Fruit fly (Drosophila melanogaster) whole organism, embryonic: Measurements from ENCODE around the gene CG42404.

ENCODE experiments used
- Abd-B ChIP-seq: fragments of 200-800 bp; sonication (Bioruptor generic); optimal IDR thresholded peaks from 2 replicates; lab custom pipeline; 2018; ENCODE audit warnings: missing biosample characterization, mild to moderate bottlenecking, missing genetic modification characterization, moderate library complexity
- Ada2b ChIP-seq: fragments of 200-800 bp; sonication (Bioruptor generic); IDR thresholded peaks from 2 replicates; pipeline ENCODE4 v1.3.6; 2022; ENCODE audit warnings: missing biosample characterization, missing genetic modification characterization
- C15 ChIP-seq: fragments of 200-800 bp; sonication (Bioruptor generic); IDR thresholded peaks from 3 replicates; pipeline ENCODE4 v1.3.6; 2022; ENCODE audit warnings: missing biosample characterization, missing genetic modification characterization
- CG10979 ChIP-seq: fragments of 200-800 bp; sonication (Bioruptor generic); optimal IDR thresholded peaks from 2 replicates; lab custom pipeline; 2018; ENCODE audit warnings: missing biosample characterization, mild to moderate bottlenecking, missing genetic modification characterization, moderate library complexity
- CG11247 ChIP-seq: fragments of 200-800 bp; sonication (Bioruptor generic); IDR thresholded peaks from 2 replicates; pipeline ENCODE4 v1.3.6; 2022; ENCODE audit warnings: missing biosample characterization, missing genetic modification characterization
- CG12391 ChIP-seq: fragments of 200-800 bp; sonication (Bioruptor generic); optimal IDR thresholded peaks from 3 replicates; lab custom pipeline; 2018; ENCODE audit warnings: missing biosample characterization, mild to moderate bottlenecking, missing genetic modification characterization, moderate library complexity
- CG14965 ChIP-seq: fragments of 200-800 bp; sonication (Bioruptor generic); optimal IDR thresholded peaks from 2 replicates; lab custom pipeline; 2016; ENCODE audit warnings: missing biosample characterization, missing genetic modification characterization, borderline replicate concordance
- CG15479 ChIP-seq: fragments of 200-800 bp; sonication (Bioruptor generic); optimal IDR thresholded peaks from 3 replicates; lab custom pipeline; 2019; ENCODE audit warnings: missing biosample characterization, mild to moderate bottlenecking, missing genetic modification characterization, moderate library complexity
- CG1603 ChIP-seq: fragments of 200-800 bp; sonication (Bioruptor generic); optimal IDR thresholded peaks from 2 replicates; lab custom pipeline; 2019; ENCODE audit warnings: missing biosample characterization, mild to moderate bottlenecking, missing genetic modification characterization, moderate library complexity
- CG1647 ChIP-seq: fragments of 200-800 bp; sonication (Bioruptor generic); optimal IDR thresholded peaks from 3 replicates; lab custom pipeline; 2016; ENCODE audit warnings: missing biosample characterization, missing genetic modification characterization
- CG17385 ChIP-seq: fragments of 200-800 bp; sonication (Bioruptor generic); optimal IDR thresholded peaks from 3 replicates; lab custom pipeline; 2018; ENCODE audit warnings: missing biosample characterization, mild to moderate bottlenecking, missing genetic modification characterization
- CG18619 ChIP-seq: fragments of 200-800 bp; sonication (Bioruptor generic); optimal IDR thresholded peaks from 3 replicates; lab custom pipeline; 2017; ENCODE audit warnings: missing biosample characterization, mild to moderate bottlenecking, missing genetic modification characterization
- CG32532 ChIP-seq: fragments of 200-800 bp; sonication (Bioruptor generic); IDR thresholded peaks from 2 replicates; pipeline ENCODE4 v1.3.6; 2022; ENCODE audit warnings: missing biosample characterization, missing genetic modification characterization
- CG3995 ChIP-seq: fragments of 200-800 bp; sonication (Bioruptor generic); optimal IDR thresholded peaks from 3 replicates; lab custom pipeline; 2016; ENCODE audit warnings: missing biosample characterization, missing genetic modification characterization
- CG4328 ChIP-seq: fragments of 200-800 bp; sonication (Bioruptor generic); optimal IDR thresholded peaks from 3 replicates; lab custom pipeline; 2017; ENCODE audit warnings: missing biosample characterization, missing genetic modification reagents, missing genetic modification characterization
- CG5180 ChIP-seq: fragments of 200-800 bp; sonication (Bioruptor generic); optimal IDR thresholded peaks from 3 replicates; lab custom pipeline; 2017; ENCODE audit warnings: missing biosample characterization, missing genetic modification characterization, mild to moderate bottlenecking, moderate library complexity, missing genetic modification reagents
- CG5953 ChIP-seq: fragments of 200-800 bp; sonication (Bioruptor generic); IDR thresholded peaks from 2 replicates; pipeline ENCODE4 v1.3.6; 2022; ENCODE audit warnings: missing biosample characterization, missing genetic modification characterization
- CG6654 ChIP-seq: fragments of 200-800 bp; sonication (Bioruptor generic); optimal IDR thresholded peaks from 2 replicates; lab custom pipeline; 2017; ENCODE audit warnings: missing biosample characterization, mild to moderate bottlenecking, missing genetic modification characterization
- CG6765 ChIP-seq: fragments of 200-800 bp; sonication (Bioruptor generic); optimal IDR thresholded peaks from 3 replicates; lab custom pipeline; 2017; ENCODE audit warnings: missing biosample characterization, mild to moderate bottlenecking, missing genetic modification characterization
- CG7556 ChIP-seq: fragments of 200-800 bp; sonication (Bioruptor generic); optimal IDR thresholded peaks from 2 replicates; lab custom pipeline; 2017; ENCODE audit warnings: missing biosample characterization, mild to moderate bottlenecking, missing genetic modification characterization
- CG9932 ChIP-seq: fragments of 200-800 bp; sonication (Bioruptor generic); IDR thresholded peaks from 2 replicates; pipeline ENCODE4 v1.3.6; 2022; ENCODE audit warnings: missing biosample characterization, missing genetic modification characterization
- Deaf1 ChIP-seq: fragments of 200-800 bp; optimal IDR thresholded peaks from 3 replicates; lab custom pipeline; 2019; ENCODE audit warnings: missing biosample characterization, mild to moderate bottlenecking, missing genetic modification characterization, moderate library complexity
- Fer1 ChIP-seq: fragments of 200-800 bp; sonication (Bioruptor generic); optimal IDR thresholded peaks from 2 replicates; lab custom pipeline; 2017; ENCODE audit warnings: missing biosample characterization, mild to moderate bottlenecking, missing genetic modification characterization
- Hr51 ChIP-seq, 2 experiments: fragments of 200-800 bp; sonication (Bioruptor generic); optimal IDR thresholded peaks; 2 replicates in 1 of 2; 3 replicates in 1 of 2; lab custom pipeline; 2016 to 2018; ENCODE audit warnings: missing biosample characterization in 2 of 2, missing genetic modification characterization in 2 of 2, mild to moderate bottlenecking in 1 of 2, moderate library complexity in 1 of 2
- Lim3 ChIP-seq: fragments of 200-800 bp; sonication (Bioruptor generic); IDR thresholded peaks from 2 replicates; pipeline ENCODE4 v1.3.6; 2022; ENCODE audit warnings: missing biosample characterization, missing genetic modification characterization
- Nf-YA ChIP-seq: fragments of 200-800 bp; sonication (Bioruptor generic); IDR thresholded peaks from 2 replicates; pipeline ENCODE4 v1.3.6; 2022; ENCODE audit warnings: missing biosample characterization, missing genetic modification characterization
- NfI ChIP-seq: fragments of 200-800 bp; sonication (Bioruptor generic); optimal IDR thresholded peaks from 3 replicates; lab custom pipeline; 2018; ENCODE audit warnings: missing biosample characterization, mild to moderate bottlenecking, missing genetic modification characterization, moderate library complexity
- Side ChIP-seq: fragments of 200-800 bp; sonication (Bioruptor generic); optimal IDR thresholded peaks from 2 replicates; lab custom pipeline; 2016; ENCODE audit warnings: missing biosample characterization, missing genetic modification characterization
- Spps ChIP-seq: fragments of 200-800 bp; sonication (Bioruptor generic); optimal IDR thresholded peaks from 2 replicates; lab custom pipeline; 2018; ENCODE audit warnings: missing biosample characterization, mild to moderate bottlenecking, missing genetic modification characterization
- Sry-β ChIP-seq: fragments of 200-800 bp; sonication (Bioruptor generic); optimal IDR thresholded peaks from 2 replicates; lab custom pipeline; 2018; ENCODE audit warnings: missing biosample characterization, mild to moderate bottlenecking, missing genetic modification characterization, moderate library complexity
- ash1 ChIP-seq: fragments of 200-800 bp; sonication (Bioruptor generic); optimal IDR thresholded peaks from 2 replicates; lab custom pipeline; 2018; ENCODE audit warnings: missing biosample characterization, mild to moderate bottlenecking, missing genetic modification characterization
- cwo ChIP-seq: fragments of 200-800 bp; sonication (Bioruptor generic); optimal IDR thresholded peaks from 3 replicates; lab custom pipeline; 2017; ENCODE audit warnings: missing biosample characterization, missing genetic modification characterization, mild to moderate bottlenecking, moderate library complexity, missing genetic modification reagents
- emc ChIP-seq: fragments of 200-800 bp; sonication (Bioruptor generic); optimal IDR thresholded peaks from 2 replicates; lab custom pipeline; 2016; ENCODE audit warnings: missing biosample characterization, missing genetic modification characterization
- ewg ChIP-seq: fragments of 200-800 bp; sonication (Bioruptor generic); optimal IDR thresholded peaks from 3 replicates; lab custom pipeline; 2017; ENCODE audit warnings: mild to moderate bottlenecking, missing biosample characterization, missing genetic modification reagents, missing genetic modification characterization
- fd96Cb ChIP-seq: fragments of 200-800 bp; sonication (Bioruptor generic); optimal IDR thresholded peaks from 2 replicates; lab custom pipeline; 2018; ENCODE audit warnings: missing biosample characterization, mild to moderate bottlenecking, missing genetic modification characterization, moderate library complexity
- ham ChIP-seq: fragments of 200-800 bp; sonication (Bioruptor generic); IDR thresholded peaks from 2 replicates; pipeline ENCODE4 v1.3.6; 2022; ENCODE audit warnings: missing biosample characterization, missing genetic modification characterization
- hb ChIP-seq: fragments of 200-800 bp; sonication (Bioruptor generic); IDR thresholded peaks from 3 replicates; pipeline ENCODE4 v1.3.6; 2022; ENCODE audit warnings: missing biosample characterization, missing genetic modification characterization; ENCODE audit not compliant: partially characterized antibody
- hkb ChIP-seq, 2 experiments: fragments of 200-800 bp in 1 of 2; fragments of >200 bp in 1 of 2; sonication (Bioruptor generic) in 1 of 2; IDR thresholded peaks in 1 of 2; optimal IDR thresholded peaks in 1 of 2; 2 replicates each; pipeline versions ENCODE4 v1.3.6 to Lab custom; 2017 to 2022; ENCODE audit warnings: missing biosample characterization in 1 of 2, missing genetic modification characterization in 1 of 2
- jigr1 ChIP-seq: fragments of 200-800 bp; sonication (Bioruptor generic); IDR thresholded peaks from 3 replicates; pipeline ENCODE4 v1.3.6; 2022; ENCODE audit warnings: missing biosample characterization, missing genetic modification characterization
- jing ChIP-seq: fragments of 200-800 bp; sonication (Bioruptor generic); optimal IDR thresholded peaks from 2 replicates; lab custom pipeline; 2018; ENCODE audit warnings: missing biosample characterization, mild to moderate bottlenecking, missing genetic modification characterization
- ken ChIP-seq: fragments of 200-800 bp; sonication (Bioruptor generic); IDR thresholded peaks from 3 replicates; pipeline ENCODE4 v1.3.6; 2022; ENCODE audit warnings: missing biosample characterization, missing genetic modification characterization
- otp ChIP-seq: fragments of 200-800 bp; sonication (Bioruptor generic); IDR thresholded peaks from 3 replicates; pipeline ENCODE4, ENCODE4 v1.3.6; 2022; ENCODE audit warnings: missing biosample characterization, missing genetic modification characterization
- pzg ChIP-seq: fragments of 200-800 bp; sonication (Bioruptor generic); optimal IDR thresholded peaks from 3 replicates; lab custom pipeline; 2018; ENCODE audit warnings: missing biosample characterization, mild to moderate bottlenecking, missing genetic modification characterization, moderate library complexity
- row ChIP-seq: fragments of 200-800 bp; sonication (Bioruptor generic); IDR thresholded peaks from 3 replicates; pipeline ENCODE4 v1.3.6; 2022; ENCODE audit warnings: missing biosample characterization, missing genetic modification characterization
- stc ChIP-seq: fragments of 200-800 bp; sonication (Bioruptor generic); IDR thresholded peaks from 2 replicates; pipeline ENCODE4 v1.3.6; 2022; ENCODE audit warnings: missing biosample characterization, missing genetic modification characterization
- stwl ChIP-seq: fragments of 200-800 bp; sonication (Bioruptor generic); optimal IDR thresholded peaks from 3 replicates; lab custom pipeline; 2018; ENCODE audit warnings: missing biosample characterization, mild to moderate bottlenecking, missing genetic modification characterization, moderate library complexity
- tin ChIP-seq: fragments of 200-800 bp; sonication (Bioruptor generic); optimal IDR thresholded peaks from 3 replicates; lab custom pipeline; 2016; ENCODE audit warnings: missing biosample characterization, missing genetic modification characterization
- trem ChIP-seq: fragments of 200-800 bp; optimal IDR thresholded peaks from 3 replicates; lab custom pipeline; 2019; ENCODE audit warnings: missing biosample characterization, mild to moderate bottlenecking, missing genetic modification characterization, moderate library complexity

CG42404 gene

dm6 chr3R:15208712-15209499, 41.0 kb upstream of the CG42404 start, which contains the start of the genes Spn88Eb and Mau2 (continued):
- TF ChIP-seq otp (GFP tag; lab: Robert Waterston, UW) (peak; percentile 55; the same call in 1 of the 3 replicates), Fer1 (GFP tag; lab: Kevin White, UChicago) (peak; percentile 63), hkb (optimal IDR thresholded peaks at IDR 0.05; lab: Kevin White, UChicago) (no peak), hkb (GFP tag; IDR thresholded peaks at IDR 0.05; lab: Robert Waterston, UW) (peak; percentile 19; the same call in 1 of the 2 replicates), Hr51 (GFP tag; optimal IDR thresholded peaks at IDR 0.05; lab: Kevin White, UChicago) (peak in 1 of 2 experiments; percentile 79), emc (GFP tag; lab: Kevin White, UChicago) (no peak), ken (GFP tag; lab: Robert Waterston, UW) (peak; percentile 82), Lim3 (no peak), stc (GFP tag; lab: Robert Waterston, UW) (peak; percentile 56; the same call in 1 of the 2 replicates), CG14965 (GFP tag; lab: Kevin White, UChicago) (no peak), Deaf1 (tag; lab: Kevin White, UChicago) (no peak), CG11247 (GFP tag; lab: Robert Waterston, UW) (peak; percentile 82), CG4328 (peak; percentile 43), CG1603 (tag; lab: Kevin White, UChicago) (peak; percentile 71), jigr1 (GFP tag; lab: Robert Waterston, UW) (no peak), Ada2b (GFP tag; lab: Robert Waterston, UW) (0 out of 2 replicates have a peak, but pooled peaks have one; percentile 24), CG3995 (GFP tag; lab: Kevin White, UChicago) (peak; percentile 100), CG5180 (GFP tag; lab: Kevin White, UChicago) (no peak), jing (GFP tag; lab: Kevin White, UChicago) (no peak), C15 (GFP tag; lab: Robert Waterston, UW) (no peak), CG9932 (GFP tag; lab: Robert Waterston, UW) (peak; percentile 95), Nf-YA (GFP tag; lab: Robert Waterston, UW) (0 out of 2 replicates have a peak, but pooled peaks have one; percentile 30), stwl (peak; percentile 68), CG10979 (tag; lab: Kevin White, UChicago) (peak; percentile 43), CG18619 (GFP tag; lab: Kevin White, UChicago) (peak; percentile 45), row (GFP tag; lab: Robert Waterston, UW) (peak; percentile 97), CG32532 (GFP tag; lab: Robert Waterston, UW) (peak; percentile 85), Side (GFP tag; lab: Kevin White, UChicago) (peak; percentile 20), fd96Cb (tag; lab: Kevin White, UChicago) (peak; percentile 28), CG7556 (peak; percentile 59), CG12391 (peak; percentile 75), NfI (GFP tag; lab: Kevin White, UChicago) (peak; percentile 73), Abd-B (GFP tag; lab: Kevin White, UChicago) (peak; percentile 63), trem (tag; lab: Kevin White, UChicago) (peak; percentile 49), hb (no peak), ewg (peak; percentile 41), Spps (no peak), CG6654 (no peak), Sry-β (GFP tag; lab: Kevin White, UChicago) (peak; percentile 85), CG5953 (GFP tag; lab: Robert Waterston, UW) (no peak), CG6765 (GFP tag; lab: Kevin White, UChicago) (no peak), CG17385 (GFP tag; lab: Kevin White, UChicago) (peak; percentile 55), pzg (GFP tag; lab: Kevin White, UChicago) (peak; percentile 88), CG1647 (GFP tag; lab: Kevin White, UChicago) (peak; percentile 66), ash1 (no peak), ham (no peak), tin (GFP tag; lab: Kevin White, UChicago) (peak; percentile 69), cwo (GFP tag; lab: Kevin White, UChicago) (no peak), CG15479 (GFP tag; lab: Kevin White, UChicago) (no peak)
